Fruit fly (Drosophila melanogaster) whole organism: ENCODE data around the gene CG6511.

Experiments
- Dll ChIP-seq: fragments of >200 bp; optimal IDR thresholded peaks from 2 replicates; lab custom pipeline; 2017
- psq ChIP-seq: fragments of >200 bp; optimal IDR thresholded peaks from 2 replicates; lab custom pipeline; 2017

dm6 chr3L:8767876-8768275, 46.8 kb downstream of the CG6511 start:
- no peak for TF ChIP-seq psq
- TF ChIP-seq Dll (lab: Kevin White, UChicago), result no peak
